Fruit fly (Drosophila melanogaster) whole organism, embryonic: ENCODE data around the gene CG13144.
A peak's percentile ranks its signal among the peaks of the same experiment; 100 is the strongest.

Experiments used
- Abd-B ChIP-seq: fragments of 200-800 bp; sonication (Bioruptor generic); optimal IDR thresholded peaks from 2 replicates; lab custom pipeline; 2018; ENCODE audit warnings: missing biosample characterization, mild to moderate bottlenecking, missing genetic modification characterization, moderate library complexity
- CG10959 ChIP-seq: fragments of 200-800 bp; sonication (Bioruptor generic); IDR thresholded peaks from 2 replicates; pipeline ENCODE4 v1.3.6; 2022; ENCODE audit warnings: missing biosample characterization, missing genetic modification characterization
- CG11398 ChIP-seq: fragments of 200-800 bp; sonication (Bioruptor generic); optimal IDR thresholded peaks from 2 replicates; lab custom pipeline; 2016; ENCODE audit warnings: missing biosample characterization, missing genetic modification characterization
- CG11695 ChIP-seq: fragments of 200-800 bp; sonication (Bioruptor generic); IDR thresholded peaks from 3 replicates; pipeline ENCODE4 v1.3.6; 2022; ENCODE audit warnings: missing biosample characterization, missing genetic modification characterization
- CG11696 ChIP-seq: fragments of 200-800 bp; sonication (Bioruptor generic); IDR thresholded peaks from 2 replicates; pipeline ENCODE4 v1.3.6; 2022; ENCODE audit warnings: missing biosample characterization, missing genetic modification characterization
- CG14050 ChIP-seq: fragments of 200-800 bp; sonication (Bioruptor generic); IDR thresholded peaks from 3 replicates; pipeline ENCODE4 v1.3.6; 2022; ENCODE audit warnings: missing biosample characterization, missing genetic modification characterization
- CG15514 ChIP-seq: fragments of 200-800 bp; sonication (Bioruptor generic); optimal IDR thresholded peaks from 3 replicates; lab custom pipeline; 2017; ENCODE audit warnings: missing biosample characterization, missing genetic modification characterization, mild to moderate bottlenecking, moderate library complexity, missing genetic modification reagents
- CG17829 ChIP-seq: fragments of 200-800 bp; optimal IDR thresholded peaks from 2 replicates; lab custom pipeline; 2019; ENCODE audit warnings: missing biosample characterization, mild to moderate bottlenecking, missing genetic modification characterization, moderate library complexity
- CG17912 ChIP-seq: fragments of 200-800 bp; sonication (Bioruptor generic); optimal IDR thresholded peaks from 2 replicates; lab custom pipeline; 2018; ENCODE audit warnings: missing biosample characterization, mild to moderate bottlenecking, missing genetic modification characterization
- CG3065 ChIP-seq: fragments of 200-800 bp; sonication (Bioruptor generic); optimal IDR thresholded peaks from 2 replicates; lab custom pipeline; 2016; ENCODE audit warnings: missing biosample characterization, missing genetic modification characterization
- CG31388 ChIP-seq: fragments of 200-800 bp; sonication (Bioruptor generic); optimal IDR thresholded peaks from 2 replicates; lab custom pipeline; 2016; ENCODE audit warnings: missing biosample characterization, missing genetic modification characterization
- CG3995 ChIP-seq: fragments of 200-800 bp; sonication (Bioruptor generic); optimal IDR thresholded peaks from 3 replicates; lab custom pipeline; 2016; ENCODE audit warnings: missing biosample characterization, missing genetic modification characterization
- CG4617 ChIP-seq: fragments of 200-800 bp; sonication (Bioruptor generic); optimal IDR thresholded peaks from 3 replicates; lab custom pipeline; 2016; ENCODE audit warnings: missing biosample characterization, missing genetic modification characterization, borderline replicate concordance
- CG7556 ChIP-seq: fragments of 200-800 bp; sonication (Bioruptor generic); optimal IDR thresholded peaks from 2 replicates; lab custom pipeline; 2017; ENCODE audit warnings: missing biosample characterization, mild to moderate bottlenecking, missing genetic modification characterization
- CG7963 ChIP-seq: fragments of 200-800 bp; sonication (Bioruptor generic); IDR thresholded peaks from 3 replicates; pipeline ENCODE4 v1.3.6; 2022; ENCODE audit warnings: missing biosample characterization, missing genetic modification characterization; ENCODE audit not compliant: partially characterized antibody
- CG8089 ChIP-seq: fragments of 200-800 bp; sonication (Bioruptor generic); optimal IDR thresholded peaks from 3 replicates; lab custom pipeline; 2016; ENCODE audit warnings: missing biosample characterization, missing genetic modification characterization
- CTCF ChIP-seq: fragments of 200-800 bp; sonication (Bioruptor generic); optimal IDR thresholded peaks from 2 replicates; lab custom pipeline; 2017; ENCODE audit warnings: missing biosample characterization, mild to moderate bottlenecking, missing genetic modification characterization, moderate library complexity
- D19A ChIP-seq: fragments of 200-800 bp; optimal IDR thresholded peaks from 3 replicates; lab custom pipeline; 2019; ENCODE audit warnings: missing biosample characterization, mild to moderate bottlenecking, missing genetic modification characterization, moderate library complexity
- Dip3 ChIP-seq: fragments of 200-800 bp; sonication (Bioruptor generic); optimal IDR thresholded peaks from 3 replicates; lab custom pipeline; 2016; ENCODE audit warnings: missing biosample characterization, missing genetic modification characterization
- E2f2 ChIP-seq: fragments of 200-800 bp; sonication (Bioruptor generic); IDR thresholded peaks from 2 replicates; pipeline ENCODE4 v1.3.6; 2022; ENCODE audit warnings: missing biosample characterization, missing genetic modification characterization
- Hmx ChIP-seq: fragments of 200-800 bp; sonication (Bioruptor generic); optimal IDR thresholded peaks from 2 replicates; lab custom pipeline; 2016; ENCODE audit warnings: missing biosample characterization, missing genetic modification characterization
- Hr51 ChIP-seq, 2 experiments: fragments of 200-800 bp; sonication (Bioruptor generic); optimal IDR thresholded peaks; 2 replicates in 1 of 2; 3 replicates in 1 of 2; lab custom pipeline; 2016 to 2018; ENCODE audit warnings: missing biosample characterization in 2 of 2, missing genetic modification characterization in 2 of 2, mild to moderate bottlenecking in 1 of 2, moderate library complexity in 1 of 2
- Hr78 ChIP-seq, 2 experiments: fragments of 200-800 bp in 1 of 2; fragments of >200 bp in 1 of 2; sonication (Bioruptor generic) in 1 of 2; optimal IDR thresholded peaks; 2 replicates each; lab custom pipeline; 2017 to 2019; ENCODE audit warnings: missing biosample characterization in 2 of 2, missing genetic modification characterization in 2 of 2, mild to moderate bottlenecking in 1 of 2, moderate library complexity in 1 of 2
- Kr ChIP-seq: fragments of 200-800 bp; sonication (Bioruptor generic); optimal IDR thresholded peaks from 2 replicates; lab custom pipeline; 2017; ENCODE audit warnings: missing biosample characterization, mild to moderate bottlenecking, missing genetic modification characterization
- Meics ChIP-seq: fragments of 200-800 bp; sonication (Bioruptor generic); optimal IDR thresholded peaks from 2 replicates; lab custom pipeline; 2017; ENCODE audit warnings: missing biosample characterization, mild to moderate bottlenecking, missing genetic modification characterization
- NC2α ChIP-seq: fragments of 200-800 bp; sonication (Bioruptor generic); optimal IDR thresholded peaks from 2 replicates; lab custom pipeline; 2016; ENCODE audit warnings: missing biosample characterization, missing genetic modification characterization
- Sin3A ChIP-seq: fragments of >200 bp; optimal IDR thresholded peaks from 2 replicates; lab custom pipeline; 2018
- Usf ChIP-seq: fragments of 200-800 bp; sonication (Bioruptor generic); optimal IDR thresholded peaks from 2 replicates; lab custom pipeline; 2017; ENCODE audit warnings: missing genotype, missing biosample characterization, missing genetic modification characterization
- ash1 ChIP-seq: fragments of 200-800 bp; sonication (Bioruptor generic); optimal IDR thresholded peaks from 2 replicates; lab custom pipeline; 2018; ENCODE audit warnings: missing biosample characterization, mild to moderate bottlenecking, missing genetic modification characterization
- crp ChIP-seq, 2 experiments: fragments of 200-800 bp; sonication (Bioruptor generic); optimal IDR thresholded peaks; 2 replicates in 1 of 2; 3 replicates in 1 of 2; lab custom pipeline; 2017; ENCODE audit warnings: missing biosample characterization in 2 of 2, missing genetic modification characterization in 2 of 2, mild to moderate bottlenecking in 1 of 2, moderate library complexity in 1 of 2
- da ChIP-seq: fragments of 200-800 bp; sonication (Bioruptor generic); optimal IDR thresholded peaks from 2 replicates; lab custom pipeline; 2016; ENCODE audit warnings: missing biosample characterization, missing genetic modification characterization
- disco-r ChIP-seq: fragments of 200-800 bp; sonication (Bioruptor generic); optimal IDR thresholded peaks from 2 replicates; lab custom pipeline; 2016; ENCODE audit warnings: missing biosample characterization, missing genetic modification characterization
- gt ChIP-seq: fragments of 200-800 bp; sonication (Bioruptor generic); IDR thresholded peaks from 2 replicates; pipeline ENCODE4 v1.3.6; 2022; ENCODE audit warnings: missing biosample characterization, missing genetic modification characterization
- hth ChIP-seq: fragments of >200 bp; optimal IDR thresholded peaks from 2 replicates; lab custom pipeline; 2017; ENCODE audit warnings: inconsistent platforms
- jigr1 ChIP-seq: fragments of 200-800 bp; sonication (Bioruptor generic); IDR thresholded peaks from 3 replicates; pipeline ENCODE4 v1.3.6; 2022; ENCODE audit warnings: missing biosample characterization, missing genetic modification characterization
- lbe ChIP-seq: fragments of 200-800 bp; sonication (Bioruptor generic); optimal IDR thresholded peaks from 2 replicates; lab custom pipeline; 2016; ENCODE audit warnings: missing biosample characterization, mild to moderate bottlenecking, missing genetic modification characterization
- lola ChIP-seq, 3 experiments: fragments of >200 bp in 2 of 3; fragments of 200-800 bp in 1 of 3; sonication (Bioruptor generic) in 1 of 3; optimal IDR thresholded peaks; 2 replicates each; lab custom pipeline; 2017 to 2019; ENCODE audit warnings: missing biosample characterization in 3 of 3, missing genetic modification characterization in 3 of 3, mild to moderate bottlenecking in 1 of 3, moderate library complexity in 1 of 3
- maf-S ChIP-seq: fragments of 200-800 bp; sonication (Bioruptor generic); optimal IDR thresholded peaks from 2 replicates; lab custom pipeline; 2016; ENCODE audit warnings: missing biosample characterization, missing genetic modification characterization
- mam ChIP-seq: fragments of 200-800 bp; sonication (Bioruptor generic); optimal IDR thresholded peaks from 3 replicates; lab custom pipeline; 2016; ENCODE audit warnings: missing biosample characterization, missing genetic modification characterization
- p53 ChIP-seq: fragments of 200-800 bp; sonication (Bioruptor generic); optimal IDR thresholded peaks from 2 replicates; lab custom pipeline; 2016; ENCODE audit warnings: missing biosample characterization, missing genetic modification characterization
- pho ChIP-seq: fragments of 200-800 bp; sonication (Bioruptor generic); optimal IDR thresholded peaks from 2 replicates; lab custom pipeline; 2016; ENCODE audit warnings: missing biosample characterization, missing genetic modification characterization
- phol ChIP-seq: fragments of 200-800 bp; sonication (Bioruptor generic); optimal IDR thresholded peaks from 3 replicates; lab custom pipeline; 2018; ENCODE audit warnings: missing biosample characterization, mild to moderate bottlenecking, missing genetic modification characterization, moderate library complexity
- pita ChIP-seq: fragments of 200-800 bp; sonication (Bioruptor generic); optimal IDR thresholded peaks from 2 replicates; lab custom pipeline; 2017; ENCODE audit warnings: missing biosample characterization, mild to moderate bottlenecking, missing genetic modification characterization
- repo ChIP-seq: fragments of 200-800 bp; sonication (Bioruptor generic); optimal IDR thresholded peaks from 2 replicates; lab custom pipeline; 2016; ENCODE audit warnings: missing biosample characterization, missing genetic modification characterization
- sd ChIP-seq: fragments of 200-800 bp; sonication (Bioruptor generic); optimal IDR thresholded peaks from 3 replicates; lab custom pipeline; 2018; ENCODE audit warnings: missing biosample characterization, mild to moderate bottlenecking, missing genetic modification characterization, moderate library complexity
- sob ChIP-seq: fragments of 200-800 bp; sonication (Bioruptor generic); IDR thresholded peaks from 2 replicates; pipeline ENCODE4 v1.3.6; 2022; ENCODE audit warnings: missing biosample characterization, missing genetic modification characterization
- ssp ChIP-seq: fragments of 200-800 bp; sonication (Bioruptor generic); IDR thresholded peaks from 2 replicates; pipeline ENCODE4 v1.3.6; 2022; ENCODE audit warnings: missing biosample characterization, missing genetic modification characterization
- toy ChIP-seq: fragments of 200-800 bp; sonication (Bioruptor generic); IDR thresholded peaks from 2 replicates; pipeline ENCODE4 v1.3.6; 2022; ENCODE audit warnings: missing biosample characterization, missing genetic modification characterization
- twi ChIP-seq: fragments of 200-800 bp; optimal IDR thresholded peaks from 2 replicates; lab custom pipeline; 2019; ENCODE audit warnings: missing biosample characterization, mild to moderate bottlenecking, missing genetic modification characterization, moderate library complexity
- vnd ChIP-seq: fragments of 200-800 bp; sonication (Bioruptor generic); IDR thresholded peaks from 3 replicates; pipeline ENCODE4 v1.3.6; 2022; ENCODE audit warnings: missing biosample characterization, missing genetic modification characterization; ENCODE audit not compliant: partially characterized antibody
- wor ChIP-seq: fragments of 200-800 bp; sonication (Bioruptor generic); IDR thresholded peaks from 2 replicates; pipeline ENCODE4 v1.3.6; 2022; ENCODE audit warnings: missing biosample characterization, missing genetic modification characterization

The CG13144 gene

dm6 chr2L:10488484-10489223 is 2.6 kb downstream of the CG13144 start, which contains the start of the genes Cog4 and CG6144 (continued):
- peak in 1 of 3 experiments; percentile 55 for TF ChIP-seq lola (GFP tag; optimal IDR thresholded peaks at IDR 0.05; lab: Kevin White, UChicago)
- TF ChIP-seq CG31388 (GFP tag; lab: Kevin White, UChicago) = no peak
- no peak for TF ChIP-seq CG11696
- TF ChIP-seq gt = no peak
- 0 out of 3 replicates have a peak, but pooled peaks have one; percentile 47 for TF ChIP-seq CG7963 (GFP tag; lab: Robert Waterston, UW)
- TF ChIP-seq twi (tag; lab: Kevin White, UChicago) = no peak
- no peak for TF ChIP-seq Meics (GFP tag; lab: Kevin White, UChicago)
- no peak for TF ChIP-seq p53 (GFP tag; lab: Kevin White, UChicago)
- TF ChIP-seq toy (GFP tag; lab: Robert Waterston, UW) = no peak
- no peak for TF ChIP-seq pita
- no peak for TF ChIP-seq ash1 (GFP tag; lab: Kevin White, UChicago)
- TF ChIP-seq ssp (GFP tag; lab: Robert Waterston, UW) = no peak
- TF ChIP-seq jigr1 (GFP tag; lab: Robert Waterston, UW) = no peak
- no peak for TF ChIP-seq CG10959 (GFP tag; lab: Robert Waterston, UW)
- TF ChIP-seq pho (GFP tag; lab: Kevin White, UChicago) = no peak
- no peak for TF ChIP-seq wor
- no peak for TF ChIP-seq da (GFP tag; lab: Kevin White, UChicago)
- TF ChIP-seq vnd (GFP tag; lab: Robert Waterston, UW) = peak; percentile 68
- no peak for TF ChIP-seq repo (GFP tag; lab: Kevin White, UChicago)
- TF ChIP-seq NC2α (GFP tag; lab: Kevin White, UChicago) = no peak
- TF ChIP-seq CG3995 (GFP tag; lab: Kevin White, UChicago) = peak; percentile 91
- no peak for TF ChIP-seq CG17912
- TF ChIP-seq Dip3 (GFP tag; lab: Kevin White, UChicago) = no peak
- TF ChIP-seq Hr51 (GFP tag; optimal IDR thresholded peaks at IDR 0.05; lab: Kevin White, UChicago) = no peak
- TF ChIP-seq Kr (GFP tag; lab: Kevin White, UChicago) = no peak
- no peak for TF ChIP-seq maf-S (GFP tag; lab: Kevin White, UChicago)
- TF ChIP-seq CTCF = no peak
- peak; percentile 48 for TF ChIP-seq phol
- TF ChIP-seq CG17829 (tag; lab: Kevin White, UChicago) = peak; percentile 27
- TF ChIP-seq CG3065 (GFP tag; lab: Kevin White, UChicago) = no peak
- TF ChIP-seq Hr78 (GFP tag; optimal IDR thresholded peaks at IDR 0.05; lab: Kevin White, UChicago) = no peak
- peak; percentile 52 for TF ChIP-seq E2f2 (GFP tag; lab: Robert Waterston, UW)
- TF ChIP-seq CG14050 (GFP tag; lab: Robert Waterston, UW) = no peak
- TF ChIP-seq disco-r (GFP tag; lab: Kevin White, UChicago) = no peak
- TF ChIP-seq mam (GFP tag; lab: Kevin White, UChicago) = peak; percentile 48
- no peak for TF ChIP-seq D19A (tag; lab: Kevin White, UChicago)
- TF ChIP-seq sd (tag; lab: Kevin White, UChicago) = peak; percentile 97
- peak; percentile 64 for TF ChIP-seq Sin3A (lab: Kevin White, UChicago)
- peak; percentile 56 for TF ChIP-seq CG15514
- TF ChIP-seq CG11695 (GFP tag; lab: Robert Waterston, UW) = no peak
- TF ChIP-seq Usf (GFP tag; lab: Kevin White, UChicago) = no peak
- TF ChIP-seq CG11398 (GFP tag; lab: Kevin White, UChicago) = no peak
- TF ChIP-seq CG8089 (GFP tag; lab: Kevin White, UChicago) = no peak
- TF ChIP-seq Abd-B (GFP tag; lab: Kevin White, UChicago) = no peak
- no peak for TF ChIP-seq lbe (GFP tag; lab: Kevin White, UChicago)
- no peak for TF ChIP-seq sob (GFP tag; lab: Robert Waterston, UW)
- peak; percentile 41 for TF ChIP-seq Hmx (GFP tag; lab: Kevin White, UChicago)
- no peak for TF ChIP-seq CG7556 (GFP tag; lab: Kevin White, UChicago)
- TF ChIP-seq hth (lab: Kevin White, UChicago) = no peak
- peak; percentile 68 to 95 for TF ChIP-seq crp (GFP tag; optimal IDR thresholded peaks at IDR 0.05; lab: Kevin White, UChicago)
- TF ChIP-seq CG4617 (GFP tag; lab: Kevin White, UChicago) = peak; percentile 55
